Worm (Caenorhabditis elegans) whole organism, L4/young adult: Measurements from ENCODE around the gene F17E5.2.

Experiments used
- W03F9.2 ChIP-seq: fragments of 150-350 bp; optimal IDR thresholded peaks from 2 replicates; lab custom pipeline; 2014; ENCODE audit warnings: missing biosample characterization, missing genetic modification characterization
- dao-5 ChIP-seq: sonication (generic microtip); optimal IDR thresholded peaks from 2 replicates; lab custom pipeline; 2016; ENCODE audit warnings: missing genotype, missing genetic modification characterization, moderate library complexity, missing compliant biosample characterization
- him-1 ChIP-seq: sonication (generic microtip); optimal IDR thresholded peaks from 2 replicates; lab custom pipeline; 2016; ENCODE audit warnings: missing genotype, missing genetic modification reagents, missing genetic modification characterization, missing compliant biosample characterization

- TF ChIP-seq dao-5 (tag; lab: Kevin White, UChicago) (no peak), him-1 (tag; lab: Kevin White, UChicago) (no peak), W03F9.2 (no peak)
Measured at ce11 chrX:12364804-12365203, 29.3 kb upstream of the F17E5.2 start, which contains the start of gene F19H6.5.
